Worm (Caenorhabditis elegans) whole organism, L1 larva: Measurements from ENCODE around the gene hira-1.

ENCODE experiments used
- F16B12.6 ChIP-seq: fragments of 150-350 bp; optimal IDR thresholded peaks from 2 replicates; lab custom pipeline; 2014; ENCODE audit warnings: missing biosample characterization, missing genetic modification characterization
- hlh-17 ChIP-seq: fragments of 200-800 bp; sonication (Bioruptor generic); optimal IDR thresholded peaks from 2 replicates; lab custom pipeline; 2018; ENCODE audit warnings: missing genetic modification characterization, mild to moderate bottlenecking, missing compliant biosample characterization, moderate library complexity, borderline replicate concordance
- nhr-11 ChIP-seq: fragments of 150-350 bp; optimal IDR thresholded peaks from 2 replicates; lab custom pipeline; 2014; ENCODE audit warnings: missing biosample characterization, missing genetic modification characterization
- unc-130 ChIP-seq: fragments of 150-350 bp; optimal IDR thresholded peaks from 2 replicates; lab custom pipeline; 2017; ENCODE audit warnings: missing biosample characterization, missing genetic modification characterization, inconsistent platforms
- unc-86 ChIP-seq: sonication (generic microtip); optimal IDR thresholded peaks from 2 replicates; lab custom pipeline; 2016; ENCODE audit warnings: missing genetic modification characterization, missing compliant biosample characterization
- ztf-4 ChIP-seq: fragments of 150-350 bp; optimal IDR thresholded peaks from 2 replicates; lab custom pipeline; 2014; ENCODE audit warnings: missing biosample characterization, missing genetic modification characterization

DNA sequence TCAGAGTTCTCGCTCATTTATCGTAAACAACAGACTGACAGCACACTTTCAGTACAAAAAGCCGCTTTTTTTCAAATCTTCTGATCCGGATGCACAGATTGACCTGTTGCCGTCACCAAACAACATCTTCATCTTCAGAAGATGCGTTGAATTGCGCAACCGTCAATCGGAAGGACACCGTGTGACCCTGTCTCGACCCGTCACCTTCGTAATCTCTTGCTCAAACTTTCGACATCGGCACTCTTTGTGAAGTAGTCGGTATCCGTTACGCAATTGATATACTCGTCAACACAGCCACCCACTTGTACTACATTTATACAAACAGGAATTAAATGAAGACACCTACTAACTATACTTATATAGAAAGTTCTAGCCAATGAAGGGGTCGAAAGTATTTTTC is 39.9 kb upstream of the hira-1 start:
- TF ChIP-seq ztf-4 (tag; lab: Kevin White, UChicago) = no peak
- TF ChIP-seq unc-130 (tag; lab: Kevin White, UChicago) = no peak
- no peak for TF ChIP-seq nhr-11 (tag; lab: Kevin White, UChicago)
- no peak for TF ChIP-seq hlh-17 (GFP tag; lab: Kevin White, UChicago)
- TF ChIP-seq unc-86 (tag; lab: Kevin White, UChicago) = no peak
- no peak for TF ChIP-seq F16B12.6
